Fruit fly (Drosophila melanogaster) Kc167 (cell line): ENCODE measurements around the gene ctp.

Source experiments
- Myc ChIP-seq: fragments of >200 bp; optimal IDR thresholded peaks from 2 replicates; lab custom pipeline; 2017; ENCODE audit warnings: missing external identifiers
- Sin3A ChIP-seq: fragments of >200 bp; optimal IDR thresholded peaks from 2 replicates; lab custom pipeline; 2018; ENCODE audit warnings: missing external identifiers
- h ChIP-seq: fragments of >200 bp; optimal IDR thresholded peaks from 3 replicates; lab custom pipeline; 2018; ENCODE audit warnings: missing external identifiers
- insv ChIP-seq: fragments of >200 bp; optimal IDR thresholded peaks from 3 replicates; lab custom pipeline; 2018; ENCODE audit warnings: missing external identifiers
- psq ChIP-seq: fragments of >200 bp; optimal IDR thresholded peaks from 2 replicates; lab custom pipeline; 2017; ENCODE audit warnings: missing external identifiers

DNA sequence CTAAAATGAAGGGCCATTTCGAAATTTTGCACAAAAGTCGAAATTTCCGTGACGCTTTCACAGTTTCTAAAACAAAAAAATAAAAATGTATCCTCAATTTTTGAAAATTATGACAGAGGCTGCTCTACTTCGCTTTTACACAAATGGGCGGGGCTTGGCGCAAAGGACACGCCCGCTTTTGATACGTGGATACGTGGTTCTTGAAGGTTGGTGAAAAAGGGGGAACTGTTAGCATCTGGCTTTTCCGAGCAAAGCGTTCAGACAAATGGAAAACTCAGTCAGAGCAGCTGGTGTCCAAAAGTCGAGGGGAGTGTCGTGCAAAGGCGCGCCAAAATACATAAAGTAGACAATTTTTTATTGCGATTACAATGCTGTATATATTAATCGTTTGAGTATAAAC, 42.8 kb upstream of the ctp start, which contains the start of gene CG3062:
- TF ChIP-seq Sin3A (lab: Kevin White, UChicago) (no peak), Myc (lab: Kevin White, UChicago) (no peak), insv (lab: Kevin White, UChicago) (no peak), h (lab: Kevin White, UChicago) (no peak), psq (lab: Kevin White, UChicago) (no peak)
